Worm (Caenorhabditis elegans) whole organism, young adult: ENCODE measurements around the gene T03E6.8.

Experiments used
- attf-3 ChIP-seq: fragments of 200-800 bp; sonication (Bioruptor generic); conservative IDR thresholded peaks from 2 replicates; pipeline ENCODE4 v1.3.6; 2022; ENCODE audit warnings: missing genetic modification reagents, missing genetic modification characterization, missing compliant biosample characterization
- dpl-1 ChIP-seq: fragments of 150-350 bp; optimal IDR thresholded peaks from 2 replicates; lab custom pipeline; 2014; ENCODE audit warnings: missing biosample characterization, missing genetic modification reagents, missing genetic modification characterization
- unc-62 ChIP-seq: fragments of 150-350 bp; optimal IDR thresholded peaks from 2 replicates; lab custom pipeline; 2014; ENCODE audit warnings: missing biosample characterization, missing genetic modification reagents, missing genetic modification characterization

DNA sequence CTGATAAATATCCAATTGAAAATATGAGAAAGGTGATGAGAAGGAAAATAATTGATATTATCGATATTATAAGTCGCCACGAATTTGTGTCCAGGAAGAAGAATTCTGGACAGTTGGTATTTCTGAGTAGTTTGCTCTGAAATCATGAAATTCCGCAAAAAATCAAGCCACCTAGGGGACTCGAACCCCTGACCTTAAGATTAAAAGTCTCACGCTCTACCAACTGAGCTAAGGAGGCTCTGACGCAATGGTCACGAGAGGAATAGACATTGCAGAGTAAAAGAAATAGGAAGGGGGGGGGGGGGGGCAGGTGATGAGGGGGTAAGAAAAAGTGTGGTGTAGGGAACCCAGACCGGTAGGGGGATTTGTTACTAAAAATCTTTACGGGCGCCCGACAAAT lies 18.9 kb upstream of the T03E6.8 start:
- TF ChIP-seq attf-3 (no peak), dpl-1 (GFP tag; lab: Kevin White, UChicago) (no peak), unc-62 (GFP tag; lab: Kevin White, UChicago) (no peak)
